Worm (Caenorhabditis elegans): Measurements from ENCODE around the gene mpst-4.

Gene mpst-4

DNA sequence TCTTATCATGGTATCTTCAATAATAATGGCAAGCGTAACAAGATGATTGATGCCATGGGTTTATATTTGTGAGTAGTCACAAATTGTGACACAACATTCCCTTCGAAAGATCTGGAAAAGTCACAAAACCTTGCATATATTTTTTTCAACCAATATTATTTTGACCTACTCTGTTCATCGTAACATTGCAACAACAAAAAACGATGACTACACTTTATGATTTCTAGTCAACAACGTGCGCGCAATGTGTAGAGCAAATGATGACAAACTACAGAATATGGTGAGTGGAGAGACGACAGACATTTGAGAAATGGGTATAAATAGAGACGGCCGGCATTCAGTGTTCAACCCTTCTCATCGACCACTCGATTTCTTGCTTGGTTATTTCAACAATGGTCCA, 18.5 kb upstream of the mpst-4 start, which contains the start of gene gst-7:
gst-7 (plus strand) TSS at position 336 of the 400 bp plus-strand sequence.
- TF ChIP-seq elt-2 (tag; optimal IDR thresholded peaks at IDR 0.05): peak; percentile 59
- no peak for TF ChIP-seq pax-1 (tag; optimal IDR thresholded peaks at IDR 0.05)
- no peak for TF ChIP-seq K02D7.2 (tag; optimal IDR thresholded peaks at IDR 0.05)

DNA sequence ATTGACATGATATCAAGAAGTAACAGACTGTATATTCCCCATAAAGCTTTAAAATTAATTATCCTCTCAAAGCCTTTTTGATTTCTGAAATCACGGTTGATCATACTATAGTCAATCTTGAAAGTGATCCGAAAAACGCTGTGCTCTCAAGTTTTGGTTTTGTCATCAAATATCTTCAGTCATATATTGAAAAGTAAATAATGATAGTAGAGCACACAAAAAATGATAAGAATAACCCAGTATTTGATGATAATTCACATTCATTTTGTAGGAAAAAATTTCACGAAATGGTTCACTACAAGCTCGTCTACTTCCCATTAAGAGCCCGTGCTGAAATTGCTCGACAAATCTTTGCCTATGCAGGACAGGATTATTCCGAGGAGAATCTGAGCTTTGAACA, 16.4 kb upstream of the mpst-4 start, which contains the start of gene gst-6:
gst-6 (plus strand) TSS at position 263 of the 400 bp plus-strand sequence.
- TF ChIP-seq ceh-19 (GFP tag; optimal IDR thresholded peaks at IDR 0.05) (no peak), ceh-30 (tag; optimal IDR thresholded peaks at IDR 0.05) (no peak), ama-1 (optimal IDR thresholded peaks at IDR 0.05) (no peak), elt-4 (tag; optimal IDR thresholded peaks at IDR 0.05) (no peak), elt-2 (tag; optimal IDR thresholded peaks at IDR 0.05) (peak; percentile 30)

DNA sequence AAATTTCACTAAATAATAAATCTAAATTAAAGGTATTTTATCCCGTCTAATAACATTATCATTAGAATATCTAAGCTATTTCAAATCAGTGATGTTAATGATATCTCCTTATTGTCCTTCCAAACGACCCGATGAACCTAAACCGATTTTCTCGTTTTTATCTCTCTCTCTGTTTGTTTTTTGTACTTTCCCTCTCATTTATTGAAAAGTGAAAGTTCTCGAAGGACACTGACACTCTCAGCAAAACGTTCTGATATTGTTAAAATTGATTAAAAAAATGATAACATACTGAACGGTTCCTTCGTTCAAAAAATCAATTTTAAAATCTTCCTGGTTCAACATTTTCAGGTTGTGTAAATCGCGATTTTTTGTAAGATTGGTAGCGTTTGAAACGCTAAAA, 12.8 kb upstream of the mpst-4 start, which contains the start of gene F11G11.13:
F11G11.13 (minus strand) TSS at position 89 of the 400 bp plus-strand sequence.
- TF ChIP-seq ttx-3 (tag; optimal IDR thresholded peaks at IDR 0.05) (no peak), pat-9 (tag; optimal IDR thresholded peaks at IDR 0.05) (no peak), C38D4.7 (GFP tag; optimal IDR thresholded peaks at IDR 0.05) (no peak), ama-1 (optimal IDR thresholded peaks at IDR 0.05) (no peak), hlh-8 (tag; optimal IDR thresholded peaks at IDR 0.05) (no peak), Y22D7AL.16 (tag; optimal IDR thresholded peaks at IDR 0.05) (no peak), elt-4 (tag; optimal IDR thresholded peaks at IDR 0.05) (no peak), npax-4 (tag; optimal IDR thresholded peaks at IDR 0.05) (no peak), pros-1 (tag; optimal IDR thresholded peaks at IDR 0.05) (no peak), syd-9 (tag; optimal IDR thresholded peaks at IDR 0.05) (no peak)

DNA sequence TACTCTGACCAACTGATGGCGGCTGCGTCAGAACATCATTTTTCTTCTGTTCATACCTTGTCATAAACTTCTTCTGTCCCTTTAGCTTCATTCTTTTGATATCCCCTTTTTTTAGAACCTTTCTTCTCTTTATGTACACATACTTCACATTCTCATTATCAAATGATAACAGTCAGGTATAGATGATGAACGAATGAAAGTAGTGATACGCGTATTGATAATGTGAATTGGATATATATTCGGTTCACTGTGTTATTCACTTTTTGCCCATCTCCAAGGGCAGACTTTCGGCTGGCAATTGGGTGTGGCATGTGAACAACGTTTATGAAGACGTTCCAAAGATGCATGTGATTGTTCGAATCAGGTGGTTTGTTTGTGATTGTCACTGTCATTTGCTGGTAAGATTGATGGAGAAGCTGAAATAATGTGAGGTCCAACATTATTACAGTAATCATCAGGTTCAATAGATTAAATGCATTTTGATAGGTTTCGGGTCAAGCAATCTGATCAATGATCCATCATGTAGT, 11.1 kb upstream of the mpst-4 start, which contains the start of gene F11G11.15:
F11G11.15 (plus strand) TSS at position 511 of the 527 bp plus-strand sequence.
- TF ChIP-seq dmd-4 (tag; optimal IDR thresholded peaks at IDR 0.05; ENCODE audit: borderline replicate concordance): no peak
- no peak for TF ChIP-seq fax-1 (tag; optimal IDR thresholded peaks at IDR 0.05)
- no peak for TF ChIP-seq odd-2 (tag; optimal IDR thresholded peaks at IDR 0.05)
- TF ChIP-seq ceh-18 (tag; optimal IDR thresholded peaks at IDR 0.05): no peak
- TF ChIP-seq hlh-8 (tag; optimal IDR thresholded peaks at IDR 0.05): no peak
- no peak for TF ChIP-seq ets-4 (tag; optimal IDR thresholded peaks at IDR 0.05)
- TF ChIP-seq nfya-1 (tag; optimal IDR thresholded peaks at IDR 0.05): no peak

DNA sequence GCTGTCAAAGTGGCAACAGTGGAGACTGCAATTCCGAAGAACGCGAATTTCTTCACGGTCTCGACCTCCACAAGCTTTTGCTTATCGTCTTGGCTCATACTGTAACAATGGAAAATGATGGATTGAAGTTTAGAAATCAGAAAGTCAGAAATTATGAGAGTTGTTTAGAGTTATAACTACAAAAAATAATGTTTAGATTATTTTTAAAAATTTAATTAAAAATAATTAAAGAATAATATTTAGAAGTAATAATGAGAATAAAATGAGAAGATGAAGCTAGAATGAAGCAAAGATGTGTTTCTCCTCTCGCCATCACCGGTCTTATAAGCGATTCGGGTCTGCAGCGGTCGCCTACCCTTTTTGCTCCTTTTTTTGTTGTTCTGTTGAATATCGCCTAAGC, 9.8 kb upstream of the mpst-4 start, which contains the start of gene col-73:
col-73 (minus strand) TSS at position 101 of the 400 bp plus-strand sequence.
- TF ChIP-seq che-1 (tag; optimal IDR thresholded peaks at IDR 0.05) (no peak), unc-86 (tag; optimal IDR thresholded peaks at IDR 0.05) (no peak), K09A11.1 (tag; optimal IDR thresholded peaks at IDR 0.05; ENCODE audit: insufficient read depth) (no peak), ceh-18 (tag; optimal IDR thresholded peaks at IDR 0.05) (no peak), lim-6 (tag; optimal IDR thresholded peaks at IDR 0.05) (no peak), fkh-6 (tag; optimal IDR thresholded peaks at IDR 0.05) (no peak), ztf-16 (tag; optimal IDR thresholded peaks at IDR 0.05) (no peak), ahr-1 (tag; optimal IDR thresholded peaks at IDR 0.05) (no peak), sox-4 (tag; optimal IDR thresholded peaks at IDR 0.05) (no peak), ttx-3 (tag; optimal IDR thresholded peaks at IDR 0.05) (no peak), dve-1 (tag; optimal IDR thresholded peaks at IDR 0.05) (no peak), hlh-8 (tag; optimal IDR thresholded peaks at IDR 0.05) (no peak), madf-2 (tag; optimal IDR thresholded peaks at IDR 0.05) (no peak), eyg-1 (tag; optimal IDR thresholded peaks at IDR 0.05) (no peak), pros-1 (tag; optimal IDR thresholded peaks at IDR 0.05) (no peak), nhr-11 (tag; optimal IDR thresholded peaks at IDR 0.05) (no peak), K02D7.2 (tag; optimal IDR thresholded peaks at IDR 0.05) (no peak), odd-2 (tag; optimal IDR thresholded peaks at IDR 0.05) (no peak), hlh-15 (tag; optimal IDR thresholded peaks at IDR 0.05) (no peak)
